Fruit fly (Drosophila melanogaster): ENCODE results near the gene Tomosyn.

dm6 chrX:12662679-12663463 is 31.5 kb downstream of the Tomosyn start:
- TF ChIP-seq h (GFP tag; optimal IDR thresholded peaks at IDR 0.05): peak; percentile 50
- no peak for TF ChIP-seq usp (GFP tag; optimal IDR thresholded peaks at IDR 0.05)
- no peak for TF ChIP-seq pan (optimal IDR thresholded peaks at IDR 0.05)
- no peak for TF ChIP-seq Hr78 (GFP tag; optimal IDR thresholded peaks at IDR 0.05)
